Worm (Caenorhabditis elegans) whole organism, L4/young adult: Measurements from ENCODE around the gene F35H8.2.

Experiments used
- W03F9.2 ChIP-seq: fragments of 150-350 bp; optimal IDR thresholded peaks from 2 replicates; lab custom pipeline; 2014; ENCODE audit warnings: missing biosample characterization, missing genetic modification characterization
- dao-5 ChIP-seq: sonication (generic microtip); optimal IDR thresholded peaks from 2 replicates; lab custom pipeline; 2016; ENCODE audit warnings: missing genotype, missing genetic modification characterization, moderate library complexity, missing compliant biosample characterization
- him-1 ChIP-seq: sonication (generic microtip); optimal IDR thresholded peaks from 2 replicates; lab custom pipeline; 2016; ENCODE audit warnings: missing genotype, missing genetic modification reagents, missing genetic modification characterization, missing compliant biosample characterization

The F35H8.2 gene

DNA sequence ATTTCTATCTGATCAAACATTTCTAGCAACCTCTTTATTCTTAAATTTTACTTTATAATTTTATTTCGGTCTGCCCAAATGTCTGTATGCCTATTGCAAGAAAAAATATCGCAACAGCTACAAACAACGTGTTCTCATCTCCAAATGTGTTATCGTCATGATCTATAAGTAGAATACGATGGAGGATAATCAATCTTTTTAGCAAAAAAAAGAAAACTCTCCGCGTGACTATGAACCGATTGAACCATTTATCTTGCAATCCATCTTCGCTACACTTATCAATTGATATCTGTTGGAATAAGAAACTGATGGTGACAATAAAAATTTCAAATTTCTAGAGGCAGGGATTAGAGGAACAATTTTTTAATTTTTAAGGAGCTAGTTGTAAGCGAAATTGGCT is 50.7 kb downstream of the F35H8.2 start:
- no peak for TF ChIP-seq him-1 (tag; lab: Kevin White, UChicago)
- no peak for TF ChIP-seq dao-5 (tag; lab: Kevin White, UChicago)
- no peak for TF ChIP-seq W03F9.2

DNA sequence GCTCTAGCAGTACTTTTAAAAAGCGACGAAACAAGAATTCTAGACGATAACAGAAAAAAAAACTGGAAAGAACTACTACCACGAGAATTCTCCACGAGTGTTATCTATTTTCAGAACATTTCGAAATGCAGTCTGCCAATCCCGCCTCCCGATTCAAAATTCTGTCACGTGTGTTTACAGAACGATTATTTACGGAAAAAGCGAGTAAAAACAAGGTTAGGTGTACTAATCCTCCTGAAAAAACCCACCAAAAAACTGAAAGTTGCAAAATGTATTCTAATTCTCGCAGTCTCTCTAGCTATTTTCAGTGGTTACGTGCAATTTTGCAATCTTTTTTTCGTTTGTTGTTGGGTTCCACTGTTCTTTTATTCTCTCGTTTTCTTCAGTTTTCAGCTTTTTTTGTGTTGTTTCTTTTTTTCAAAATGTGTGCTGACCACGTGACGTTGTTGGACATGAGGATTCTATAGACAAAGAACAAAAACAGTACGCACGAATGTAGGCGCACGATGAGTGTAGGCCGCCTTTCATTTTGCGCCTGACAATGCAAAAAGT is 51.3 kb downstream of the F35H8.2 start:
- no peak for TF ChIP-seq him-1 (tag; lab: Kevin White, UChicago)
- no peak for TF ChIP-seq dao-5 (tag; lab: Kevin White, UChicago)
- no peak for TF ChIP-seq W03F9.2
